Fruit fly (Drosophila melanogaster) whole organism, embryonic: ENCODE results near the gene scpr-C.

ENCODE experiments used
- Aef1 ChIP-seq: fragments of 200-800 bp; sonication (Bioruptor generic); IDR thresholded peaks from 3 replicates; pipeline ENCODE4 v1.3.6; 2022; ENCODE audit warnings: missing biosample characterization, missing genetic modification characterization
- Antp ChIP-seq: fragments of 200-800 bp; sonication (Bioruptor generic); optimal IDR thresholded peaks from 3 replicates; lab custom pipeline; 2016; ENCODE audit warnings: missing biosample characterization, missing genetic modification characterization
- CG10321 ChIP-seq: fragments of 200-800 bp; sonication (Bioruptor generic); IDR thresholded peaks from 2 replicates; pipeline ENCODE4 v1.3.6; 2022; ENCODE audit warnings: missing biosample characterization, missing genetic modification characterization
- CG11560 ChIP-seq: fragments of 200-800 bp; sonication (Bioruptor generic); IDR thresholded peaks from 3 replicates; pipeline ENCODE4 v1.3.6; 2022; ENCODE audit warnings: missing biosample characterization, missing genetic modification characterization
- CG12071 ChIP-seq: fragments of 200-800 bp; sonication (Bioruptor generic); optimal IDR thresholded peaks from 3 replicates; lab custom pipeline; 2018; ENCODE audit warnings: missing biosample characterization, mild to moderate bottlenecking, missing genetic modification characterization
- CG12299 ChIP-seq: fragments of 200-800 bp; sonication (Bioruptor generic); optimal IDR thresholded peaks from 2 replicates; lab custom pipeline; 2018; ENCODE audit warnings: missing biosample characterization, mild to moderate bottlenecking, missing genetic modification characterization
- CG15073 ChIP-seq: fragments of 200-800 bp; sonication (Bioruptor generic); optimal IDR thresholded peaks from 2 replicates; lab custom pipeline; 2016; ENCODE audit warnings: missing biosample characterization, missing genetic modification characterization
- CG1792 ChIP-seq: fragments of 200-800 bp; sonication (Bioruptor generic); optimal IDR thresholded peaks from 2 replicates; lab custom pipeline; 2016; ENCODE audit warnings: missing biosample characterization, missing genetic modification characterization
- CG18011 ChIP-seq: fragments of 200-800 bp; sonication (Bioruptor generic); optimal IDR thresholded peaks from 2 replicates; lab custom pipeline; 2017; ENCODE audit warnings: missing biosample characterization, missing genetic modification characterization, mild to moderate bottlenecking, moderate library complexity, missing genotype
- CG18599 ChIP-seq: fragments of 200-800 bp; sonication (Bioruptor generic); optimal IDR thresholded peaks from 3 replicates; lab custom pipeline; 2017; ENCODE audit warnings: missing biosample characterization, missing genetic modification characterization, mild to moderate bottlenecking, moderate library complexity, missing genetic modification reagents
- CG30403 ChIP-seq: fragments of 200-800 bp; sonication (Bioruptor generic); optimal IDR thresholded peaks from 3 replicates; lab custom pipeline; 2016; ENCODE audit warnings: missing biosample characterization, missing genetic modification characterization
- CG3065 ChIP-seq: fragments of 200-800 bp; sonication (Bioruptor generic); optimal IDR thresholded peaks from 2 replicates; lab custom pipeline; 2016; ENCODE audit warnings: missing biosample characterization, missing genetic modification characterization
- CG33557 ChIP-seq: fragments of 200-800 bp; sonication (Bioruptor generic); optimal IDR thresholded peaks from 2 replicates; lab custom pipeline; 2019; ENCODE audit warnings: missing biosample characterization, mild to moderate bottlenecking, missing genetic modification characterization, moderate library complexity
- CG34422 ChIP-seq: fragments of 200-800 bp; sonication (Bioruptor generic); IDR thresholded peaks from 3 replicates; pipeline ENCODE4 v1.3.6; 2022; ENCODE audit warnings: missing biosample characterization, missing genetic modification characterization
- CG3726 ChIP-seq: fragments of 200-800 bp; sonication (Bioruptor generic); IDR thresholded peaks from 3 replicates; pipeline ENCODE4, ENCODE4 v1.3.6; 2022; ENCODE audit warnings: missing biosample characterization, missing genetic modification characterization
- CG6791 ChIP-seq: fragments of 200-800 bp; sonication (Bioruptor generic); IDR thresholded peaks from 3 replicates; pipeline ENCODE4 v1.3.6; 2022; ENCODE audit warnings: missing biosample characterization, missing genetic modification characterization; ENCODE audit not compliant: partially characterized antibody
- CG6854 ChIP-seq: fragments of 200-800 bp; sonication (Bioruptor generic); optimal IDR thresholded peaks from 3 replicates; lab custom pipeline; 2017; ENCODE audit warnings: missing biosample characterization, mild to moderate bottlenecking, missing genetic modification characterization
- CG7987 ChIP-seq: fragments of 200-800 bp; sonication (Bioruptor generic); optimal IDR thresholded peaks from 2 replicates; lab custom pipeline; 2018; ENCODE audit warnings: missing biosample characterization, mild to moderate bottlenecking, missing genetic modification characterization, moderate library complexity
- CG8478 ChIP-seq: fragments of >200 bp; optimal IDR thresholded peaks from 2 replicates; lab custom pipeline; 2018
- CG9797 ChIP-seq: fragments of 200-800 bp; sonication (Bioruptor generic); optimal IDR thresholded peaks from 3 replicates; lab custom pipeline; 2018; ENCODE audit warnings: missing biosample characterization, mild to moderate bottlenecking, missing genetic modification characterization
- CG9932 ChIP-seq: fragments of 200-800 bp; sonication (Bioruptor generic); IDR thresholded peaks from 2 replicates; pipeline ENCODE4 v1.3.6; 2022; ENCODE audit warnings: missing biosample characterization, missing genetic modification characterization
- E2f1 ChIP-seq: fragments of 200-800 bp; sonication (Bioruptor generic); IDR thresholded peaks from 2 replicates; pipeline ENCODE4 v1.3.6; 2022; ENCODE audit warnings: missing biosample characterization, missing genetic modification characterization
- HLH4C ChIP-seq: fragments of 200-800 bp; sonication (Bioruptor generic); IDR thresholded peaks from 3 replicates; pipeline ENCODE4 v1.3.6; 2022; ENCODE audit warnings: missing biosample characterization, missing genetic modification characterization; ENCODE audit not compliant: partially characterized antibody
- Neu2 ChIP-seq: fragments of 200-800 bp; sonication (Bioruptor generic); optimal IDR thresholded peaks from 3 replicates; lab custom pipeline; 2016; ENCODE audit warnings: missing biosample characterization, missing genetic modification characterization, borderline replicate concordance
- NfI ChIP-seq: fragments of 200-800 bp; sonication (Bioruptor generic); optimal IDR thresholded peaks from 3 replicates; lab custom pipeline; 2018; ENCODE audit warnings: missing biosample characterization, mild to moderate bottlenecking, missing genetic modification characterization, moderate library complexity
- Ravus ChIP-seq: fragments of 200-800 bp; sonication (Bioruptor generic); IDR thresholded peaks from 2 replicates; pipeline ENCODE4 v1.3.6; 2022; ENCODE audit warnings: missing biosample characterization, missing genetic modification characterization
- Ssrp ChIP-seq: fragments of 200-800 bp; sonication (Bioruptor generic); optimal IDR thresholded peaks from 2 replicates; lab custom pipeline; 2018; ENCODE audit warnings: missing biosample characterization, mild to moderate bottlenecking, missing genetic modification characterization, moderate library complexity
- ato ChIP-seq: fragments of 200-800 bp; sonication (Bioruptor generic); IDR thresholded peaks from 2 replicates; pipeline ENCODE4 v1.3.6; 2022; ENCODE audit warnings: missing biosample characterization, missing genetic modification characterization; ENCODE audit not compliant: partially characterized antibody
- crp ChIP-seq, 2 experiments: fragments of 200-800 bp; sonication (Bioruptor generic); optimal IDR thresholded peaks; 2 replicates in 1 of 2; 3 replicates in 1 of 2; lab custom pipeline; 2017; ENCODE audit warnings: missing biosample characterization in 2 of 2, missing genetic modification characterization in 2 of 2, mild to moderate bottlenecking in 1 of 2, moderate library complexity in 1 of 2
- da ChIP-seq: fragments of 200-800 bp; sonication (Bioruptor generic); optimal IDR thresholded peaks from 2 replicates; lab custom pipeline; 2016; ENCODE audit warnings: missing biosample characterization, missing genetic modification characterization
- dan ChIP-seq: fragments of 200-800 bp; sonication (Bioruptor generic); IDR thresholded peaks from 2 replicates; pipeline ENCODE4 v1.3.6; 2022; ENCODE audit warnings: missing biosample characterization, missing genetic modification characterization
- emc ChIP-seq: fragments of 200-800 bp; sonication (Bioruptor generic); optimal IDR thresholded peaks from 2 replicates; lab custom pipeline; 2016; ENCODE audit warnings: missing biosample characterization, missing genetic modification characterization
- h ChIP-seq: fragments of >200 bp; optimal IDR thresholded peaks from 2 replicates; lab custom pipeline; 2017
- hbn ChIP-seq: fragments of 200-800 bp; sonication (Bioruptor generic); IDR thresholded peaks from 2 replicates; pipeline ENCODE4 v1.3.6; 2022; ENCODE audit warnings: missing biosample characterization, missing genetic modification characterization; ENCODE audit not compliant: partially characterized antibody
- lov ChIP-seq, 2 experiments: fragments of 200-800 bp in 1 of 2; fragments of >200 bp in 1 of 2; sonication (Bioruptor generic) in 1 of 2; IDR thresholded peaks in 1 of 2; optimal IDR thresholded peaks in 1 of 2; 2 replicates in 1 of 2; 3 replicates in 1 of 2; pipeline versions ENCODE4 v1.3.6 to Lab custom; 2017 to 2022; ENCODE audit warnings: missing biosample characterization in 1 of 2, missing genetic modification characterization in 1 of 2
- prd ChIP-seq, 3 experiments: fragments of >200 bp in 2 of 3; fragments of 200-800 bp in 1 of 3; sonication (Bioruptor generic) in 1 of 3; optimal IDR thresholded peaks in 2 of 3; IDR thresholded peaks in 1 of 3; 2 replicates in 2 of 3; 3 replicates in 1 of 3; pipeline versions ENCODE4 v1.3.6 to Lab custom; 2017 to 2022; ENCODE audit warnings: missing biosample characterization in 1 of 3, missing genetic modification characterization in 1 of 3
- repo ChIP-seq: fragments of 200-800 bp; sonication (Bioruptor generic); optimal IDR thresholded peaks from 2 replicates; lab custom pipeline; 2016; ENCODE audit warnings: missing biosample characterization, missing genetic modification characterization
- sens-2 ChIP-seq: fragments of 200-800 bp; sonication (Bioruptor generic); IDR thresholded peaks from 2 replicates; pipeline ENCODE4 v1.3.6; 2022; ENCODE audit warnings: missing biosample characterization, missing genetic modification characterization
- sima ChIP-seq: fragments of 200-800 bp; sonication (Bioruptor generic); optimal IDR thresholded peaks from 2 replicates; lab custom pipeline; 2016; ENCODE audit warnings: missing biosample characterization, missing genetic modification characterization
- slp2 ChIP-seq: fragments of 200-800 bp; sonication (Bioruptor generic); optimal IDR thresholded peaks from 2 replicates; lab custom pipeline; 2016; ENCODE audit warnings: missing biosample characterization, missing genetic modification characterization
- unc-4 ChIP-seq: fragments of 200-800 bp; sonication (Bioruptor generic); IDR thresholded peaks from 2 replicates; pipeline ENCODE4 v1.3.6; 2022; ENCODE audit warnings: missing biosample characterization, missing genetic modification characterization; ENCODE audit not compliant: partially characterized antibody

scpr-C gene

DNA sequence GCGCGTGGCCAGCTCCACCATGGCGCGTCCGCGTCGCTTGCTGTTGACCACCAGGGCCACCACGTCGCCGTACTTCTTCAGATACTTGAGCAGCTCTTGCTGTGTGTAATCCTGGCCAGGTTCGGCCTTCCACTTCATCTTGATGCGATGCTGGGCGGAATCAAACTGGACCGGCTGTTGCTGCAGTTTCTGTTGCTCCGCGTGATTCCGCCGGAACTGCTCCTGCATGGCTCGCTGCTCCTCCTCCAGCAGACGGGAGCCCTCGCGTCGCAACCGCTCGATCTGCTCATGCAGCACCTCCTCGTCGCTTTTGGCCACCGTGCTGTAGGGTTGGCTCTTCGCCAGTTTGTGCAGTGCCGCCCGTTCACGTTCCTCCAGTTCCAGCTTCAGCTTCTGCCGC lies 5.7 kb downstream of the scpr-C start:
- TF ChIP-seq Ravus (GFP tag; lab: Robert Waterston, UW) = no peak
- TF ChIP-seq CG12299 (tag; lab: Kevin White, UChicago) = no peak
- no peak for TF ChIP-seq CG6791 (GFP tag; lab: Robert Waterston, UW)
- no peak for TF ChIP-seq CG10321
- TF ChIP-seq CG9932 (GFP tag; lab: Robert Waterston, UW) = no peak
- no peak for TF ChIP-seq CG9797 (GFP tag; lab: Kevin White, UChicago)
- no peak for TF ChIP-seq unc-4 (GFP tag; lab: Robert Waterston, UW)
- peak; percentile 16; the same call in 1 of the 3 replicates for TF ChIP-seq CG34422
- no peak for TF ChIP-seq sens-2
- TF ChIP-seq ato (GFP tag; lab: Robert Waterston, UW) = no peak
- no peak for TF ChIP-seq CG18599
- TF ChIP-seq Neu2 (GFP tag; lab: Kevin White, UChicago) = no peak
- TF ChIP-seq CG15073 (GFP tag; lab: Kevin White, UChicago) = no peak
- TF ChIP-seq hbn (GFP tag; lab: Robert Waterston, UW) = no peak
- TF ChIP-seq da = no peak
- no peak for TF ChIP-seq NfI (GFP tag; lab: Kevin White, UChicago)
- TF ChIP-seq CG11560 = 0 out of 3 replicates have a peak, but pooled peaks have one; percentile 38
- no peak for TF ChIP-seq CG3726 (GFP tag; lab: Robert Waterston, UW)
- no peak for TF ChIP-seq Antp (GFP tag; lab: Kevin White, UChicago)
- no peak for TF ChIP-seq dan (GFP tag; lab: Robert Waterston, UW)
- TF ChIP-seq CG33557 = no peak
- no peak for TF ChIP-seq lov (optimal IDR thresholded peaks at IDR 0.05; lab: Kevin White, UChicago)
- TF ChIP-seq lov (GFP tag; IDR thresholded peaks at IDR 0.05; lab: Robert Waterston, UW) = no peak
- TF ChIP-seq Ssrp (tag; lab: Kevin White, UChicago) = no peak
- TF ChIP-seq emc = no peak
- TF ChIP-seq CG3065 (GFP tag; lab: Kevin White, UChicago) = no peak
- no peak for TF ChIP-seq prd (optimal IDR thresholded peaks at IDR 0.05; lab: Kevin White, UChicago)
- 0 out of 3 replicates have a peak, but pooled peaks have one; percentile 30 for TF ChIP-seq prd (GFP tag; IDR thresholded peaks at IDR 0.05; lab: Robert Waterston, UW)
- TF ChIP-seq CG6854 (GFP tag; lab: Kevin White, UChicago) = no peak
- TF ChIP-seq HLH4C = no peak
- TF ChIP-seq Aef1 (GFP tag; lab: Robert Waterston, UW) = no peak
- no peak for TF ChIP-seq E2f1 (GFP tag; lab: Robert Waterston, UW)
- TF ChIP-seq CG8478 (lab: Kevin White, UChicago) = peak; percentile 68
- TF ChIP-seq CG30403 (GFP tag; lab: Kevin White, UChicago) = no peak
- TF ChIP-seq CG7987 (GFP tag; lab: Kevin White, UChicago) = no peak
- no peak for TF ChIP-seq slp2 (GFP tag; lab: Kevin White, UChicago)
- TF ChIP-seq CG12071 (GFP tag; lab: Kevin White, UChicago) = no peak
- TF ChIP-seq repo (GFP tag; lab: Kevin White, UChicago) = no peak
- TF ChIP-seq crp (GFP tag; optimal IDR thresholded peaks at IDR 0.05; lab: Kevin White, UChicago) = no peak
- TF ChIP-seq h (lab: Kevin White, UChicago) = peak; percentile 16
- TF ChIP-seq CG1792 = no peak
- no peak for TF ChIP-seq sima (GFP tag; lab: Kevin White, UChicago)
- TF ChIP-seq CG18011 (GFP tag; lab: Kevin White, UChicago) = no peak
